Fruit fly (Drosophila melanogaster): ENCODE results near the gene bgm.

bgm gene

DNA sequence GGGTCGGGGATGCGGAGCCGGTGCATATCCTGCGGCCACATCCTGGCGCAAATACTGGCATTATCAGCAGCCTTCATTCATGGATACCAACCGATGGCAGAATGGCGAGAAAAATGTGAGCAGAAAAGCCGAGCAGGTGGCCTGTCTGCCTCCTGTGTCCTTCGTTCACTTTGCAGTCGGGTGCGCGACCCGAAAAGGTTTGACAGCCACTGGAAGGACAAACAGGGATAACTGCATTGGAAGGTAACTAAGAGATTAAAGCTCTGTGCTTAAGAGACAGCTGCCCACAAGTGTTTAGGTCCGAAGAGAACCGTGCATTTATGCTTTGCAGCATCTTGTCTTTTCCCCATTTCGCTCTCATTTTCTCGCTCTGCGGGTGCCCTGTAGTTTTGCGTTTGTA, 25.9 kb downstream of the bgm start (continued):
- TF ChIP-seq Trl (optimal IDR thresholded peaks at IDR 0.05) (peak; percentile 30 to 61), Trl (GFP tag; optimal IDR thresholded peaks at IDR 0.05) (no peak), sima (GFP tag; optimal IDR thresholded peaks at IDR 0.05) (no peak), CG12744 (GFP tag; optimal IDR thresholded peaks at IDR 0.05) (no peak), btn (GFP tag; optimal IDR thresholded peaks at IDR 0.05) (no peak), zen2 (GFP tag; IDR thresholded peaks at IDR 0.05; ENCODE audit: partially characterized antibody) (0 out of 3 replicates have a peak, but pooled peaks have one; percentile 30), mam (GFP tag; optimal IDR thresholded peaks at IDR 0.05) (no peak), CG3407 (GFP tag; optimal IDR thresholded peaks at IDR 0.05) (no peak)

DNA sequence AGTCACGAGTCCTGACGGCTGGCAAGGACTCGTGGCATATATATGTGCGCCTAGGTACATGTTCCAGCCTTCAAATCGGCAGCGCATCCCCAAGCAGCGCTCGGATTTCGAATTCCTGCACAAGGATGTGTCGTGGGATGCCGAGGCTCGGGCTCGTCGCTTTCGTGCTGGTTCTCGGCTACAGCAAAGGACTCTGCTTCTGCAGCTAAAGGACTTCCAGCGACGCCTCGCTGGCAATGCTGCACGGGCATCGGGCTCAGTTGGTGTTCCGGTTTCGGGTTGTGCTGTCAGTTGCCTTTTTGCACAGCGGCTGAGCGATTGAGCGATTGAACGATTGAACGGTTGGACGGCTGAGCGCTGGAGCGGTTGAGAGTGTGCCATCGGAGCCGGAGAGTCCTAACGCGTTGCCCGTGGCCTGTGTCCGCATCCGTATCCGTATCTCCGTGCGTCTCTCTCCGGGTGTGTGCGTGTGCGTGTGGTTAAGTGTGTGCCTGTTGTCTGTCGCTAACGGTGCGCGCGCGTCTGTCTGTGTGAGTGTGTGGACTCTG, 27.2 kb downstream of the bgm start, which contains the start of gene nAChRalpha5:
TSS of gene nAChRalpha5 (plus strand) at position 235 of the 548 bp plus-strand sequence.
- TF ChIP-seq usp (GFP tag; optimal IDR thresholded peaks at IDR 0.05): no peak
- no peak for TF ChIP-seq chn (GFP tag; optimal IDR thresholded peaks at IDR 0.05)
- no peak for TF ChIP-seq CG14441 (GFP tag; IDR thresholded peaks at IDR 0.05)
- TF ChIP-seq Ravus (GFP tag; IDR thresholded peaks at IDR 0.05): no peak
- TF ChIP-seq Ets65A (GFP tag): peak; percentile 90
- peak; percentile 28 for TF ChIP-seq ewg (GFP tag; optimal IDR thresholded peaks at IDR 0.05)
- TF ChIP-seq fru (optimal IDR thresholded peaks at IDR 0.05): no peak
- TF ChIP-seq slou (GFP tag; optimal IDR thresholded peaks at IDR 0.05): no peak
- no peak for TF ChIP-seq CG42726 (GFP tag; IDR thresholded peaks at IDR 0.05; ENCODE audit: partially characterized antibody)
- no peak for TF ChIP-seq kah (GFP tag; optimal IDR thresholded peaks at IDR 0.05)
- no peak for TF ChIP-seq CG10959 (GFP tag; IDR thresholded peaks at IDR 0.05)
- no peak for TF ChIP-seq da (GFP tag; optimal IDR thresholded peaks at IDR 0.05)
- TF ChIP-seq CG15514 (GFP tag; optimal IDR thresholded peaks at IDR 0.05): no peak
- no peak for TF ChIP-seq CG4854 (GFP tag; optimal IDR thresholded peaks at IDR 0.05)
- TF ChIP-seq CHES-1-like (GFP tag; optimal IDR thresholded peaks at IDR 0.05): no peak
- no peak for TF ChIP-seq CG31365 (tag; optimal IDR thresholded peaks at IDR 0.05)
- no peak for TF ChIP-seq HLH3B (GFP tag; IDR thresholded peaks at IDR 0.05)
- no peak for TF ChIP-seq CG2875 (GFP tag; optimal IDR thresholded peaks at IDR 0.05)
- TF ChIP-seq CG9817 (tag; optimal IDR thresholded peaks at IDR 0.05): no peak
- no peak for TF ChIP-seq Ptx1 (GFP tag; IDR thresholded peaks at IDR 0.05)
- peak in 1 of 2 experiments; percentile 27 for TF ChIP-seq Trl (optimal IDR thresholded peaks at IDR 0.05)
- TF ChIP-seq Trl (GFP tag; optimal IDR thresholded peaks at IDR 0.05): no peak
- TF ChIP-seq Jarid2 (GFP tag; optimal IDR thresholded peaks at IDR 0.05): peak; percentile 38
- no peak for TF ChIP-seq croc (GFP tag; conservative IDR thresholded peaks at IDR 0.05)
- TF ChIP-seq Lpt (GFP tag; optimal IDR thresholded peaks at IDR 0.05): no peak
- TF ChIP-seq CG12769 (tag; optimal IDR thresholded peaks at IDR 0.05): no peak
- peak; percentile 80 for TF ChIP-seq Med (GFP tag)
- TF ChIP-seq Adf1 (GFP tag; IDR thresholded peaks at IDR 0.05): peak; percentile 37; the same call in 1 of the 2 replicates
- TF ChIP-seq Hr51 (GFP tag; optimal IDR thresholded peaks at IDR 0.05): no peak
- TF ChIP-seq CG34422 (GFP tag; IDR thresholded peaks at IDR 0.05): no peak
- no peak for TF ChIP-seq CG31388 (GFP tag; optimal IDR thresholded peaks at IDR 0.05)
- TF ChIP-seq CG7786 (GFP tag; optimal IDR thresholded peaks at IDR 0.05): no peak
- no peak for TF ChIP-seq CG14965 (GFP tag; optimal IDR thresholded peaks at IDR 0.05; ENCODE audit: borderline replicate concordance)
- no peak for TF ChIP-seq CG2116 (GFP tag; optimal IDR thresholded peaks at IDR 0.05)
- peak; percentile 41 for TF ChIP-seq cg (GFP tag; optimal IDR thresholded peaks at IDR 0.05)
- TF ChIP-seq E2f2 (GFP tag; IDR thresholded peaks at IDR 0.05): no peak
- TF ChIP-seq Rfx (GFP tag; IDR thresholded peaks at IDR 0.05): no peak
- no peak for TF ChIP-seq NC2α (GFP tag; optimal IDR thresholded peaks at IDR 0.05)
- no peak for TF ChIP-seq CG11247 (GFP tag; IDR thresholded peaks at IDR 0.05)
- TF ChIP-seq CG8281 (tag; optimal IDR thresholded peaks at IDR 0.05): peak; percentile 93
- no peak for TF ChIP-seq dmrt99B (tag; optimal IDR thresholded peaks at IDR 0.05)
- no peak for TF ChIP-seq CG12942 (GFP tag; optimal IDR thresholded peaks at IDR 0.05)
- TF ChIP-seq prd (optimal IDR thresholded peaks at IDR 0.05): no peak
- TF ChIP-seq prd (GFP tag; IDR thresholded peaks at IDR 0.05): peak; percentile 23; the same call in 1 of the 3 replicates
- TF ChIP-seq Oli (tag; optimal IDR thresholded peaks at IDR 0.05): no peak

All from whole organism, embryonic.